Worm (Caenorhabditis elegans) whole organism, L2 larva: ENCODE measurements around the gene Y43F8B.17.

ENCODE experiments used
- ama-1 ChIP-seq: fragments of 150-350 bp; optimal IDR thresholded peaks from 2 replicates; lab custom pipeline; 2018; ENCODE audit warnings: inconsistent platforms
- nhr-10 ChIP-seq: sonication (generic microtip); optimal IDR thresholded peaks from 2 replicates; lab custom pipeline; 2017; ENCODE audit warnings: missing biosample characterization, missing genetic modification characterization
- nhr-23 ChIP-seq: fragments of 150-350 bp; optimal IDR thresholded peaks from 2 replicates; lab custom pipeline; 2014; ENCODE audit warnings: missing biosample characterization, missing genetic modification reagents, missing genetic modification characterization

ce11 chrV:19484507-19484906 lies at the start of gene Y43F8B.17:
- TF ChIP-seq nhr-23 (no peak), ama-1 (lab: Kevin White, UChicago) (no peak), nhr-10 (tag; lab: Kevin White, UChicago) (no peak)
